Fruit fly (Drosophila melanogaster) whole organism, adult: Measurements from ENCODE around the gene BthD.

ENCODE experiments used
- CG12768 ChIP-seq: fragments of 200-800 bp; sonication (Bioruptor generic); optimal IDR thresholded peaks from 2 replicates; lab custom pipeline; 2017; ENCODE audit warnings: missing biosample characterization, missing genetic modification characterization, mild to moderate bottlenecking, moderate library complexity, missing genetic modification reagents
- CG14711 ChIP-seq: fragments of 200-800 bp; sonication (Bioruptor generic); optimal IDR thresholded peaks from 2 replicates; lab custom pipeline; 2018; ENCODE audit warnings: missing biosample characterization, mild to moderate bottlenecking, missing genetic modification characterization, moderate library complexity
- CG33017 ChIP-seq: fragments of 200-800 bp; sonication (Bioruptor generic); optimal IDR thresholded peaks from 2 replicates; lab custom pipeline; 2018; ENCODE audit warnings: missing biosample characterization, mild to moderate bottlenecking, missing genetic modification characterization, moderate library complexity
- CG5204 ChIP-seq: fragments of 200-800 bp; sonication (Bioruptor generic); optimal IDR thresholded peaks from 2 replicates; lab custom pipeline; 2016; ENCODE audit warnings: missing biosample characterization, missing genetic modification characterization
- CG7101 ChIP-seq: fragments of 200-800 bp; sonication (Bioruptor generic); optimal IDR thresholded peaks from 2 replicates; lab custom pipeline; 2018; ENCODE audit warnings: missing biosample characterization, mild to moderate bottlenecking, missing genetic modification characterization, moderate library complexity
- Mnt ChIP-seq: fragments of 200-800 bp; sonication (Bioruptor generic); optimal IDR thresholded peaks from 2 replicates; lab custom pipeline; 2016; ENCODE audit warnings: missing biosample characterization, mild to moderate bottlenecking, missing genetic modification characterization
- cic ChIP-seq: fragments of 200-800 bp; sonication (Bioruptor generic); optimal IDR thresholded peaks from 2 replicates; lab custom pipeline; 2017; ENCODE audit warnings: missing biosample characterization, mild to moderate bottlenecking, missing genetic modification characterization, moderate library complexity
- cnc ChIP-seq, 2 experiments: fragments of >200 bp; optimal IDR thresholded peaks; 2 replicates each; lab custom pipeline; 2017
- pad ChIP-seq: fragments of 200-800 bp; sonication (Bioruptor generic); optimal IDR thresholded peaks from 3 replicates; lab custom pipeline; 2017; ENCODE audit warnings: missing biosample characterization, missing genetic modification characterization, mild to moderate bottlenecking, moderate library complexity, missing genetic modification reagents
- toe ChIP-seq: fragments of 200-800 bp; sonication (Bioruptor generic); optimal IDR thresholded peaks from 2 replicates; lab custom pipeline; 2016; ENCODE audit warnings: missing biosample characterization, missing genetic modification characterization

DNA sequence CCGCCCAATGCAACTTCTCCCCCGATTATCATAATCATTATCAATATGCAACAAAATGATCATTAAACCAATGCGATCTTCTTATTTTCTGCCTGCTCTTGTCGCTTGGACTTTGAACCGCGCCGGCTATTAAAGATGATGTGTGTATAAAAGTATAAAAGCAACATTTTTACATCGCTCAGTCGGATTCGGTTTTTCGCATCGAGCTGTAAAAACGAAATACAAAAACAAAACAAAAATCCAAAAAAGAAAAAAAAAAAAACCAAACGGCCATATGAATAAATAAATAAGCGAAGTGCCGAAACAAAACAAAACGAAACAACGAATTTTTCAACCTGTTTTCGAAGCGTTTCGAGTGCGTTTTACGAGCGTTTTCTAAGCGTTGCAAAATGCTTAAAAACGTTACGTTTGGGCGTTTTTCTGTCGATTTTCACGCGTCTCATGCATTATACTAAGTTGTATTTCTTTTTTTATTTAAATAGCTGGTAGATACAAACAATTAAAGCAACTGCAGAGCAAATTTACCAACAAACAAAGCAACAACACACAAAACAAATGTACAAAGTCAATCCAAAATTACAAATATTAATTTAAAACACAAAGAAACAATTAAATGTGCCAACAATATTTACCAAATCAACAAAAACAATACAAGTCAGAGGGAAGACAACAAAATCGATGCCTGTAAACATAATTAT, 32.9 kb downstream of the BthD start:
- no peak for TF ChIP-seq cic (GFP tag; lab: Kevin White, UChicago)
- no peak for TF ChIP-seq CG12768 (GFP tag; lab: Kevin White, UChicago)
- TF ChIP-seq CG7101 (tag; lab: Kevin White, UChicago) = peak; percentile 37
- TF ChIP-seq cnc (optimal IDR thresholded peaks at IDR 0.05; lab: Kevin White, UChicago) = no peak
- TF ChIP-seq pad (GFP tag; lab: Kevin White, UChicago) = no peak
- no peak for TF ChIP-seq toe (GFP tag; lab: Kevin White, UChicago)
- no peak for TF ChIP-seq CG33017 (tag; lab: Kevin White, UChicago)
- TF ChIP-seq CG14711 (tag; lab: Kevin White, UChicago) = no peak
- TF ChIP-seq Mnt = no peak
- no peak for TF ChIP-seq CG5204 (GFP tag; lab: Kevin White, UChicago)
